Fruit fly (Drosophila melanogaster): ENCODE results near the gene mTTF.

dm6 chr2L:14386522-14386921, 37.9 kb upstream of the mTTF start:
- no peak for TF ChIP-seq Hr96 (GFP tag; optimal IDR thresholded peaks at IDR 0.05)
- TF ChIP-seq CG1620 (GFP tag; optimal IDR thresholded peaks at IDR 0.05), result no peak
- TF ChIP-seq CG33017 (tag; optimal IDR thresholded peaks at IDR 0.05), result no peak
- TF ChIP-seq tj (GFP tag; optimal IDR thresholded peaks at IDR 0.05), result no peak
- no peak for TF ChIP-seq cnc (optimal IDR thresholded peaks at IDR 0.05)
- no peak for TF ChIP-seq Mnt (GFP tag; optimal IDR thresholded peaks at IDR 0.05)
- TF ChIP-seq CG7101 (tag; optimal IDR thresholded peaks at IDR 0.05), result no peak
